Worm (Caenorhabditis elegans): ENCODE measurements around the gene Y40C7B.4.
A peak's percentile ranks its signal among the peaks of the same experiment; 100 is the strongest.

Gene Y40C7B.4

ce11 chrX:17215753-17216152, 40.8 kb downstream of the Y40C7B.4 start:
- TF ChIP-seq flt-1 (GFP tag; IDR thresholded peaks at IDR 0.05), result 0 out of 2 replicates have a peak, but pooled peaks have one; percentile 18
- no peak for TF ChIP-seq ztf-23 (GFP tag; IDR thresholded peaks at IDR 0.05)
- no peak for TF ChIP-seq med-1 (GFP tag; optimal IDR thresholded peaks at IDR 0.05; ENCODE audit: insufficient read depth)
- TF ChIP-seq ztf-29 (GFP tag; IDR thresholded peaks at IDR 0.05), result no peak
- TF ChIP-seq ref-1 (GFP tag; conservative IDR thresholded peaks at IDR 0.05), result no peak
- TF ChIP-seq klf-2 (GFP tag; conservative IDR thresholded peaks at IDR 0.05), result no peak
- TF ChIP-seq tab-1 (GFP tag; IDR thresholded peaks at IDR 0.05), result no peak

ce11 chrX:17214803-17215202, 41.8 kb downstream of the Y40C7B.4 start, which contains the start of gene acdh-10:
acdh-10 (minus strand) TSS chrX:17214903.
- no peak for TF ChIP-seq flt-1 (GFP tag; IDR thresholded peaks at IDR 0.05)
- TF ChIP-seq tab-1 (GFP tag; IDR thresholded peaks at IDR 0.05), result no peak
- no peak for TF ChIP-seq cog-1 (tag; optimal IDR thresholded peaks at IDR 0.05)
- TF ChIP-seq ref-1 (GFP tag; conservative IDR thresholded peaks at IDR 0.05), result no peak
- TF ChIP-seq klf-2 (GFP tag; conservative IDR thresholded peaks at IDR 0.05), result no peak
- TF ChIP-seq ztf-23 (GFP tag; IDR thresholded peaks at IDR 0.05), result no peak
- no peak for TF ChIP-seq T22C8.4 (GFP tag; IDR thresholded peaks at IDR 0.05)
- TF ChIP-seq med-1 (GFP tag; optimal IDR thresholded peaks at IDR 0.05; ENCODE audit: insufficient read depth), result no peak
- no peak for TF ChIP-seq ztf-29 (GFP tag; IDR thresholded peaks at IDR 0.05)

ce11 chrX:17211513-17211912, 45.1 kb downstream of the Y40C7B.4 start:
- TF ChIP-seq flt-1 (GFP tag; IDR thresholded peaks at IDR 0.05) (no peak), T22C8.4 (GFP tag; IDR thresholded peaks at IDR 0.05) (no peak), ztf-29 (GFP tag; IDR thresholded peaks at IDR 0.05) (no peak)

ce11 chrX:17209265-17209664, 47.3 kb downstream of the Y40C7B.4 start, which contains the start of gene T08G2.2:
T08G2.2 (minus strand) TSS chrX:17209365.
- no peak for TF ChIP-seq klf-2 (GFP tag; conservative IDR thresholded peaks at IDR 0.05)
- no peak for TF ChIP-seq tab-1 (GFP tag; IDR thresholded peaks at IDR 0.05)
- TF ChIP-seq ref-1 (GFP tag; conservative IDR thresholded peaks at IDR 0.05), result no peak
- no peak for TF ChIP-seq T22C8.4 (GFP tag; IDR thresholded peaks at IDR 0.05)
- TF ChIP-seq ztf-29 (GFP tag; IDR thresholded peaks at IDR 0.05), result no peak
- TF ChIP-seq flt-1 (GFP tag; IDR thresholded peaks at IDR 0.05), result no peak
- TF ChIP-seq cog-1 (tag; optimal IDR thresholded peaks at IDR 0.05), result no peak
- TF ChIP-seq ztf-23 (GFP tag; IDR thresholded peaks at IDR 0.05), result no peak
- no peak for TF ChIP-seq med-1 (GFP tag; optimal IDR thresholded peaks at IDR 0.05; ENCODE audit: insufficient read depth)
